In the genomic region with DNA sequence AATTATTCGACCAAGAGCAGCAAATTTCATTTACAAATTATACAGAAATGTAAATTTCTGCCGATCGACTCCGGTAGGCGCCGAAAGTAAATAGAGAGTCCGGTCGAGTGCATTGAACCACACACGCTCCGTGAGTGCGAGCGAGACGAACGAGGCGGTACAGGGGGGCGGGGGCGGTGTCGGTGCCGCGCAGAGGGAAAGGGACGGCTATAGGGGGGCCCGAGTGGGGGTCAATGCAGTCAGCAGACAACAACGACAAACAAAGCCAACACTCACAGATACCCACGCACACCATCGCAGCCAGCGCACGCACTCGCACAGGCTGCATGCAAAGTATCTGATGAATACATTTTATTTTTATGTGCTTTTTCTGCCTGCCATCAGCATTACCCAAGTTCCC, we compare ENCODE assay signal across 1 fruit fly cellular context.
TF ChIP-seq lines count a peak whose summit lies in the region.

No protein-coding gene starts in this region.

TF ChIP-seq in whole organism, embryonic, 481 proteins besides CTCF, POLR2A, EP300 and RAD21 (continued from another document):
- TF ChIP-seq lov (optimal IDR thresholded peaks at IDR 0.05; lab: Kevin White, UChicago): no peak
- 0 out of 3 replicates have a peak, but pooled peaks have one; percentile 13 for TF ChIP-seq lov (GFP tag; IDR thresholded peaks at IDR 0.05; lab: Robert Waterston, UW)
- TF ChIP-seq Dll (GFP tag; IDR thresholded peaks at IDR 0.05; lab: Robert Waterston, UW; ENCODE audit: partially characterized antibody): no peak
- no peak for TF ChIP-seq pan (optimal IDR thresholded peaks at IDR 0.05; lab: Kevin White, UChicago)
- peak in 1 of 2 experiments; percentile 49 for TF ChIP-seq pan (GFP tag; optimal IDR thresholded peaks at IDR 0.05 in 1 of 2, IDR thresholded peaks at IDR 0.05 in 1 of 2)
- TF ChIP-seq phol (tag; optimal IDR thresholded peaks at IDR 0.05; lab: Kevin White, UChicago): no peak
- TF ChIP-seq p53 (GFP tag; optimal IDR thresholded peaks at IDR 0.05; lab: Kevin White, UChicago): no peak
- TF ChIP-seq fu2 (GFP tag; optimal IDR thresholded peaks at IDR 0.05; lab: Kevin White, UChicago): no peak
- TF ChIP-seq CG32767 (GFP tag; IDR thresholded peaks at IDR 0.05; lab: Robert Waterston, UW): peak; percentile 50
- no peak for TF ChIP-seq sd (tag; optimal IDR thresholded peaks at IDR 0.05; lab: Kevin White, UChicago)
- peak; percentile 91 for TF ChIP-seq vvl (GFP tag; IDR thresholded peaks at IDR 0.05; lab: Robert Waterston, UW)
- no peak for TF ChIP-seq CG34422 (GFP tag; IDR thresholded peaks at IDR 0.05; lab: Robert Waterston, UW)
- TF ChIP-seq CG10321 (GFP tag; IDR thresholded peaks at IDR 0.05; lab: Robert Waterston, UW): peak; percentile 91
- TF ChIP-seq cg (GFP tag; optimal IDR thresholded peaks at IDR 0.05; lab: Kevin White, UChicago): peak; percentile 74
- TF ChIP-seq sug (tag; optimal IDR thresholded peaks at IDR 0.05; lab: Kevin White, UChicago): peak; percentile 55
- peak; percentile 31 for TF ChIP-seq Deaf1 (tag; optimal IDR thresholded peaks at IDR 0.05; lab: Kevin White, UChicago)
- no peak for TF ChIP-seq D (optimal IDR thresholded peaks at IDR 0.05; lab: Kevin White, UChicago)
- TF ChIP-seq D (GFP tag; optimal IDR thresholded peaks at IDR 0.05; lab: Kevin White, UChicago): no peak
- TF ChIP-seq CG10267 (tag; optimal IDR thresholded peaks at IDR 0.05; lab: Kevin White, UChicago): no peak
- TF ChIP-seq org-1 (GFP tag; optimal IDR thresholded peaks at IDR 0.05; lab: Kevin White, UChicago): no peak
- 0 out of 2 replicates have a peak, but pooled peaks have one; percentile 40 for TF ChIP-seq sob (GFP tag; IDR thresholded peaks at IDR 0.05; lab: Robert Waterston, UW)
